Worm (Caenorhabditis elegans): ENCODE results near the gene aakb-1.

The aakb-1 gene

DNA sequence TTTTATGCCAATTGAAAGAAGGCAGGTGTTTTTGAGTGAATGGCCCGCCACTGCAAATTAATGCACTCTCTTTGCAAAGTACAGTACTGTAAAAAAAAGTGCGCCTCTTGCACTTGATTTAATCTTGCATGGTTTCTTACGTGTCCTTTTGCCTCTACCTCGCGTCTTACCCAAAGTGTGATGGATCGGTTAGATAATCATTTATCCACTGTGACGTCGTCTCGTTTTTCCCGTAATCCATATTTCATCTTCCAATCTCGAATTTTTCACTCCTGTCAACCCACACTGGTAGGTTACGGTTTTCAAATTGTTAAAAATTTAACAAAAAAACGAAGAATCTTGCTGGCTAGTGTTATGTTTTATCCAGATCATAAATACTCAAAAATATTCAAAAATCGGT is 18.9 kb upstream of the aakb-1 start:
- TF ChIP-seq zim-3 (tag; optimal IDR thresholded peaks at IDR 0.05) (no peak), snpc-4 (GFP tag; optimal IDR thresholded peaks at IDR 0.05) (no peak), snpc-4 (tag; optimal IDR thresholded peaks at IDR 0.05) (no peak), ztf-26 (tag; optimal IDR thresholded peaks at IDR 0.05) (no peak), bed-1 (GFP tag; IDR thresholded peaks at IDR 0.05) (no peak), akir-1 (GFP tag; optimal IDR thresholded peaks at IDR 0.05) (no peak), efl-1 (GFP tag; optimal IDR thresholded peaks at IDR 0.05) (no peak)

DNA sequence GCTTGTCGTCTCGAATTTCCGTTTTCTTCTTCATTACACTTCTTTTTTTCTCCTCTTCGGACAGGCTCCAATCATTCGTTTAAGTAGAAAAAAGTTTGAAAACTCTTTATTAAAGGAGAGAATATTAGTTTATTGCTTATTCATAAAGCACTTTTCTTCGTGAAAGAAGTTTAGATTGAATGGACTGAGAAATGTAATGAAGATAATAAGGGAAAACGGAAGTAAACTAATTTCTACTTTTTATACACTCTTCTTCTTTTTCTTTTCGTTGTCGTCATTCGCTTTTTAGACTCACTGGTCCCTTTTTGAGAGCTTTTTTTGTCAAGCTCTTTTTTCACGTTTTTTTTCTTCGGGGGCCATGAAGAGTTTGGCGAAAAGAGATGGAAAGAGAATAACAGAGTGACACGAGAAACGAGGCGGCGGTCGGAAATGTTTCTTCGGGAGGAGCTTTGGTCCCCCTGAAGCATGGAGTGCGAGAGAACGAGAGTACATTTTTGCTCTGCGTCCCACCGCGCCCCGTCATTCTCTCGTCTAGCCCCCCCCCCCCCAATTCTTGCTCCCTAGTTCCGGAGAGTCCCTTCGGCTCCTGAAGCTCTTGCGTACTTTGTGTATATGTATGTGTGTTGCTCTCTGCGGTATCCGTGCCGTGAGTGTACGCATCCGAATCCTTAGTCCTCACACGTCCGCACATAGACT is 16.3 kb upstream of the aakb-1 start:
- TF ChIP-seq lin-40 (tag; optimal IDR thresholded peaks at IDR 0.05) (peak; percentile 20), hlh-26 (GFP tag; conservative IDR thresholded peaks at IDR 0.05) (no peak), ceh-58 (GFP tag; IDR thresholded peaks at IDR 0.05) (no peak), mes-4 (tag; optimal IDR thresholded peaks at IDR 0.05) (no peak), tbp1 (GFP tag; optimal IDR thresholded peaks at IDR 0.05) (no peak), T07F8.4 (tag; optimal IDR thresholded peaks at IDR 0.05) (no peak), hlh-12 (tag; optimal IDR thresholded peaks at IDR 0.05) (no peak), ztf-3 (GFP tag; optimal IDR thresholded peaks at IDR 0.05) (no peak), F37B4.10 (GFP tag; IDR thresholded peaks at IDR 0.05) (no peak), Y56A3A.18 (GFP tag; IDR thresholded peaks at IDR 0.05) (no peak), ztf-18 (tag; optimal IDR thresholded peaks at IDR 0.05) (no peak), snpc-4 (GFP tag; optimal IDR thresholded peaks at IDR 0.05) (no peak), snpc-4 (tag; optimal IDR thresholded peaks at IDR 0.05) (no peak), T26A5.8 (tag; optimal IDR thresholded peaks at IDR 0.05) (no peak), fkh-3 (tag; optimal IDR thresholded peaks at IDR 0.05) (no peak), nhr-179 (tag; optimal IDR thresholded peaks at IDR 0.05) (no peak), ceh-40 (GFP tag; IDR thresholded peaks at IDR 0.05) (no peak), D2030.7 (GFP tag; IDR thresholded peaks at IDR 0.05) (no peak), mcd-1 (GFP tag; IDR thresholded peaks at IDR 0.05) (peak; percentile 54), mel-28 (tag; optimal IDR thresholded peaks at IDR 0.05; ENCODE audit: borderline replicate concordance) (no peak), ceh-27 (GFP tag; optimal IDR thresholded peaks at IDR 0.05) (peak; percentile 18), Y79H2A.3 (GFP tag; conservative IDR thresholded peaks at IDR 0.05) (no peak), snpc-1.3 (tag; optimal IDR thresholded peaks at IDR 0.05; ENCODE audit: insufficient read depth) (no peak), bed-2 (GFP tag; IDR thresholded peaks at IDR 0.05) (no peak), cebp-1 (GFP tag; IDR thresholded peaks at IDR 0.05) (no peak), cebp-1 (tag; optimal IDR thresholded peaks at IDR 0.05) (peak; percentile 59), ccch-3 (GFP tag; optimal IDR thresholded peaks at IDR 0.05) (no peak), K12H6.12 (tag; optimal IDR thresholded peaks at IDR 0.05) (peak; percentile 71), ama-1 (optimal IDR thresholded peaks at IDR 0.05) (no peak), ama-1 (GFP tag; optimal IDR thresholded peaks at IDR 0.05) (no peak), unc-62 (GFP tag; optimal IDR thresholded peaks at IDR 0.05) (no peak), zfh-2 (GFP tag; conservative IDR thresholded peaks at IDR 0.05) (peak; percentile 97), Y67H2A.10 (GFP tag; conservative IDR thresholded peaks at IDR 0.05) (no peak), attf-3 (GFP tag; conservative IDR thresholded peaks at IDR 0.05) (no peak), rcor-1 (GFP tag; IDR thresholded peaks at IDR 0.05) (no peak), bed-1 (GFP tag; IDR thresholded peaks at IDR 0.05) (no peak), lir-1 (GFP tag; conservative IDR thresholded peaks at IDR 0.05) (no peak), madf-10 (tag; optimal IDR thresholded peaks at IDR 0.05) (no peak), rec-8 (tag; optimal IDR thresholded peaks at IDR 0.05) (no peak), aptf-2 (GFP tag; conservative IDR thresholded peaks at IDR 0.05) (no peak), nhr-80 (tag; optimal IDR thresholded peaks at IDR 0.05) (no peak), B0035.1 (tag; optimal IDR thresholded peaks at IDR 0.05) (no peak), atf-7 (tag; optimal IDR thresholded peaks at IDR 0.05) (no peak), sptf-2 (GFP tag; optimal IDR thresholded peaks at IDR 0.05) (no peak)
